Fruit fly (Drosophila melanogaster) whole organism, pupa: ENCODE results near the gene CG14259.

Experiments
- CG10348 ChIP-seq: fragments of 200-800 bp; sonication (Bioruptor generic); IDR thresholded peaks from 2 replicates; pipeline ENCODE4 v1.3.6; 2022; ENCODE audit warnings: missing biosample characterization, missing genetic modification characterization
- CG12605 ChIP-seq: fragments of 200-800 bp; sonication (Bioruptor generic); IDR thresholded peaks from 2 replicates; pipeline ENCODE4 v1.3.6; 2022; ENCODE audit warnings: missing biosample characterization, missing genetic modification characterization
- CG13204 ChIP-seq: fragments of 200-800 bp; sonication (Bioruptor generic); optimal IDR thresholded peaks from 2 replicates; lab custom pipeline; 2018; ENCODE audit warnings: missing biosample characterization, mild to moderate bottlenecking, missing genetic modification characterization, moderate library complexity
- CG14655 ChIP-seq: fragments of 200-800 bp; sonication (Bioruptor generic); optimal IDR thresholded peaks from 3 replicates; lab custom pipeline; 2017; ENCODE audit warnings: mild to moderate bottlenecking, missing biosample characterization, missing genetic modification reagents, missing genetic modification characterization
- CG15710 ChIP-seq: fragments of 200-800 bp; sonication (Bioruptor generic); optimal IDR thresholded peaks from 2 replicates; lab custom pipeline; 2018; ENCODE audit warnings: missing biosample characterization, mild to moderate bottlenecking, missing genetic modification characterization, moderate library complexity
- CG17806 ChIP-seq: fragments of 200-800 bp; sonication (Bioruptor generic); optimal IDR thresholded peaks from 2 replicates; lab custom pipeline; 2018; ENCODE audit warnings: missing biosample characterization, mild to moderate bottlenecking, missing genetic modification characterization, moderate library complexity
- CG32121 ChIP-seq: fragments of 200-800 bp; sonication (Bioruptor generic); IDR thresholded peaks from 2 replicates; pipeline ENCODE4 v1.3.6; 2022; ENCODE audit warnings: missing biosample characterization, missing genetic modification characterization
- CG34367 ChIP-seq: fragments of 200-800 bp; sonication (Bioruptor generic); optimal IDR thresholded peaks from 2 replicates; lab custom pipeline; 2018; ENCODE audit warnings: missing biosample characterization, mild to moderate bottlenecking, missing genetic modification characterization
- CG4496 ChIP-seq: fragments of 200-800 bp; sonication (Bioruptor generic); IDR thresholded peaks from 3 replicates; pipeline ENCODE4 v1.3.6; 2022; ENCODE audit warnings: missing biosample characterization, missing genetic modification characterization
- CG8159 ChIP-seq: fragments of 200-800 bp; sonication (Bioruptor generic); optimal IDR thresholded peaks from 3 replicates; lab custom pipeline; 2018; ENCODE audit warnings: missing biosample characterization, mild to moderate bottlenecking, missing genetic modification characterization, moderate library complexity
- CG8301 ChIP-seq: fragments of 200-800 bp; sonication (Bioruptor generic); optimal IDR thresholded peaks from 2 replicates; lab custom pipeline; 2018; ENCODE audit warnings: missing biosample characterization, mild to moderate bottlenecking, missing genetic modification characterization
- CG9948 ChIP-seq: fragments of 200-800 bp; sonication (Bioruptor generic); optimal IDR thresholded peaks from 2 replicates; lab custom pipeline; 2018; ENCODE audit warnings: missing biosample characterization, mild to moderate bottlenecking, missing genetic modification characterization, moderate library complexity
- D1 ChIP-seq: fragments of 200-800 bp; sonication (Bioruptor generic); optimal IDR thresholded peaks from 2 replicates; lab custom pipeline; 2018; ENCODE audit warnings: missing biosample characterization, mild to moderate bottlenecking, missing genetic modification characterization, moderate library complexity
- EcR ChIP-seq: fragments of 200-800 bp; sonication (Bioruptor generic); optimal IDR thresholded peaks from 3 replicates; lab custom pipeline; 2019; ENCODE audit warnings: missing biosample characterization, missing genetic modification characterization, mild to moderate bottlenecking, moderate library complexity, missing genetic modification reagents
- Ets98B ChIP-seq: fragments of 200-800 bp; sonication (Bioruptor generic); IDR thresholded peaks from 2 replicates; pipeline ENCODE4 v1.3.6; 2022; ENCODE audit warnings: missing biosample characterization, missing genetic modification characterization
- Pif1A ChIP-seq: fragments of 200-800 bp; sonication (Bioruptor generic); optimal IDR thresholded peaks from 3 replicates; lab custom pipeline; 2016; ENCODE audit warnings: missing biosample characterization, missing genetic modification characterization
- Pif1B ChIP-seq: fragments of 200-800 bp; sonication (Bioruptor generic); optimal IDR thresholded peaks from 3 replicates; lab custom pipeline; 2016; ENCODE audit warnings: missing biosample characterization, missing genetic modification characterization
- Snoo ChIP-seq: fragments of 200-800 bp; sonication (Bioruptor generic); optimal IDR thresholded peaks from 3 replicates; lab custom pipeline; 2017; ENCODE audit warnings: missing biosample characterization, mild to moderate bottlenecking, missing genetic modification characterization, inconsistent platforms
- fd96Ca ChIP-seq: fragments of 200-800 bp; sonication (Bioruptor generic); IDR thresholded peaks from 3 replicates; pipeline ENCODE4 v1.3.6; 2022; ENCODE audit warnings: missing biosample characterization, missing genetic modification characterization
- gl ChIP-seq: fragments of 200-800 bp; sonication (Bioruptor generic); optimal IDR thresholded peaks from 2 replicates; lab custom pipeline; 2018; ENCODE audit warnings: missing biosample characterization, mild to moderate bottlenecking, missing genetic modification characterization
- rn ChIP-seq: fragments of 200-800 bp; sonication (Bioruptor generic); IDR thresholded peaks from 2 replicates; pipeline ENCODE4 v1.3.6; 2022; ENCODE audit warnings: missing biosample characterization, missing genetic modification characterization

CG14259 gene

dm6 chr3R:27108111-27108510 lies 13.8 kb downstream of the CG14259 start:
- TF ChIP-seq CG17806 (tag; lab: Kevin White, UChicago): no peak
- no peak for TF ChIP-seq CG8301 (tag; lab: Kevin White, UChicago)
- TF ChIP-seq D1: no peak
- no peak for TF ChIP-seq CG9948 (tag; lab: Kevin White, UChicago)
- no peak for TF ChIP-seq Ets98B (GFP tag; lab: Robert Waterston, UW)
- no peak for TF ChIP-seq CG4496
- TF ChIP-seq EcR: no peak
- TF ChIP-seq CG34367: no peak
- no peak for TF ChIP-seq rn
- no peak for TF ChIP-seq CG32121 (GFP tag; lab: Robert Waterston, UW)
- no peak for TF ChIP-seq CG12605 (GFP tag; lab: Robert Waterston, UW)

- TF ChIP-seq CG17806 (tag; lab: Kevin White, UChicago): no peak
- no peak for TF ChIP-seq rn
- no peak for TF ChIP-seq CG32121 (GFP tag; lab: Robert Waterston, UW)
- TF ChIP-seq gl (tag; lab: Kevin White, UChicago): no peak
- no peak for TF ChIP-seq CG4496
- TF ChIP-seq CG13204 (GFP tag; lab: Kevin White, UChicago): no peak
- no peak for TF ChIP-seq CG10348
- no peak for TF ChIP-seq CG12605 (GFP tag; lab: Robert Waterston, UW)
- no peak for TF ChIP-seq Pif1A (GFP tag; lab: Kevin White, UChicago)
- TF ChIP-seq EcR: no peak
- TF ChIP-seq fd96Ca (GFP tag; lab: Robert Waterston, UW): no peak
- no peak for TF ChIP-seq Snoo (tag; lab: Kevin White, UChicago)
- no peak for TF ChIP-seq CG8301 (tag; lab: Kevin White, UChicago)
- TF ChIP-seq, all 21 proteins: peak for 0
Measured at dm6 chr3R:27109458-27109857, 15.1 kb downstream of the CG14259 start.

DNA sequence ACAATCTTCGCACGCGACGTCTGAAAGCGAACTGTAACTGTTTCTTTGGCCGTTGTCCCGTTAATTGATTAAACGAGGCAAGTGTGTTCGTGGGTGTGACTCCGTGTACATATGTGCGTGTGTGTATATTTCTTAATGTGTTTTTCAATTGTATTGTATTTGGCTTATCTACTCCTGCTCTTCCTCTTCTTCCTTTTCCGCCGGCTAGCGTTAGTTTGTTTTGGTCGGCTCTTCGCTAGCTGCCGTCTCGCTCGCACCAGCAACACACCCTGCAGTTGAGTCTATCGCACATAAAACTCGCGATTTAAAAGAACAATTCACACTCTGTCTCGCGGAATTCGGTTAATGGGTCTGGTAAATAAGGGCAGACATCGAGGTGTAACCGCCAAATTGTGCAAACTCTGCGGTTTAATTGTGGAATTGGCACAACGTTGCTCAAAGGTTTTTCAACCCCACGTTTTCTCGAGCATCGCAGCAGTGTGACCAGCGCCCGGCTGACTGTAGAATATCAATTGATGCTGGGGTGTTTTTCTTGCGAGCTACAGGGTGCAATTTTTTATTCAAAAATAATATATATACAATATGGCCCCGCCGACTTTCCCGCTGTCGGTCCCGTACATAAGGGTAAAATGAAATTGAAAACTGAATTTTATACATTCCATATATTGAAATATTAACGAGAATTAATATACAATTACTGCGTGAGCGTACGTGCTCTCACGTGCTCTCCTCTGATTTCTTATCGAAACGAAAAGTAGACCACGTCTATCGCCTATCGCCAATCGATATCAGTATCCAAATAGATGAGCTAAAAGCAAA lies 17.7 kb downstream of the CG14259 start, which contains the start of the genes gb and CG5815:
TSS of gene gb (minus strand) at position 487 of the 819 bp plus-strand sequence.
TSS of gene CG5815 (plus strand) at position 783 of the 819 bp plus-strand sequence.
- TF ChIP-seq CG32121 (GFP tag; lab: Robert Waterston, UW): peak; percentile 89
- no peak for TF ChIP-seq D1
- peak; percentile 78 for TF ChIP-seq CG8301 (tag; lab: Kevin White, UChicago)
- TF ChIP-seq rn: peak; percentile 72; the same call in 1 of the 2 replicates
- TF ChIP-seq CG14655 (GFP tag; lab: Kevin White, UChicago): no peak
- peak; percentile 96 for TF ChIP-seq fd96Ca (GFP tag; lab: Robert Waterston, UW)
- peak; percentile 80 for TF ChIP-seq CG17806 (tag; lab: Kevin White, UChicago)
- TF ChIP-seq Pif1A (GFP tag; lab: Kevin White, UChicago): no peak
- TF ChIP-seq CG34367: peak; percentile 76
- TF ChIP-seq gl (tag; lab: Kevin White, UChicago): peak; percentile 54
- TF ChIP-seq Snoo (tag; lab: Kevin White, UChicago): peak; percentile 88
- TF ChIP-seq CG12605 (GFP tag; lab: Robert Waterston, UW): peak; percentile 70
- peak; percentile 79 for TF ChIP-seq CG9948 (tag; lab: Kevin White, UChicago)
- no peak for TF ChIP-seq CG8159 (tag; lab: Kevin White, UChicago)
- peak; percentile 84 for TF ChIP-seq CG15710 (tag; lab: Kevin White, UChicago)
- TF ChIP-seq Pif1B (GFP tag; lab: Kevin White, UChicago): no peak
- TF ChIP-seq CG13204 (GFP tag; lab: Kevin White, UChicago): no peak
- TF ChIP-seq CG10348: peak; percentile 53
- TF ChIP-seq EcR: peak; percentile 83
- TF ChIP-seq CG4496: peak; percentile 94
- TF ChIP-seq Ets98B (GFP tag; lab: Robert Waterston, UW): peak; percentile 90
- TF ChIP-seq, all 21 proteins: peak for 15

DNA sequence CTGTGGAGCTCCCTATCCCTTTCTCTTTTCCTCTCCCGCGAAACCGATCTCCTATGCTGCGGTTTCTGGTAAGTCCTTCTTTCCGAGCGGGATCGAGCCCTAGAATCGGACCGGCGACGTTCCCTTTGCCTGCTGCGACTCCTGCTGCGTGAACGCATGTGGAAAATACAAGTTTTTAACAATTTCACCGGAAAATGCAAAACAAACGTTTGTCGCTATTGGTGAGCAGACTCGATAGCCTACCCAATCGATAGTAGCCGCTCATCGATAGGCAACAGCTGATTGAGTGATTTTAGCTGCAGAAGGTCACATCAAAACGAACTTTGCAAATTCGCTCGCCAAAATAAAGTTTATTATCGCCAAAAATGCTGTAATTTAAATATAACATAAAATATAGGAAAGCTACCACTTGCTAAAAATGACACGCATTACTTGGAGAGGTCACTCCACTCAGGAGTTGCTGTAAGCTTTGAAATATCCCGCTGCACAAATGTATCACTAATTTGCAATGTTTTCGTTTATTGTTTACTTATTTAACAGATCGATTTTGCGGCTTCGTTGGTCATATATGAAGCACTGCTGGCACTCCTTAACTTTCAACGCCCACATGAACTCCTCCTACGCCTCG lies 22.2 kb downstream of the CG14259 start, which contains the start of the genes CG6066 and CG5880:
TSS of gene CG6066 (minus strand) at position 243 of the 628 bp plus-strand sequence.
TSS of gene CG5880 (plus strand) at position 281 of the 628 bp plus-strand sequence.
- TF ChIP-seq CG32121 (GFP tag; lab: Robert Waterston, UW) (no peak), CG10348 (no peak), CG8301 (tag; lab: Kevin White, UChicago) (no peak), CG13204 (GFP tag; lab: Kevin White, UChicago) (no peak), CG12605 (GFP tag; lab: Robert Waterston, UW) (no peak), CG14655 (GFP tag; lab: Kevin White, UChicago) (no peak), EcR (no peak), CG4496 (no peak), Pif1B (GFP tag; lab: Kevin White, UChicago) (no peak), D1 (no peak), CG17806 (tag; lab: Kevin White, UChicago) (no peak)

dm6 chr3R:27118346-27118745 lies 24.0 kb downstream of the CG14259 start, which contains the start of gene CG5882:
Gene CG5882, plus strand, starts transcription at chr3R:27118646.
- TF ChIP-seq CG17806 (tag; lab: Kevin White, UChicago): no peak
- no peak for TF ChIP-seq CG15710 (tag; lab: Kevin White, UChicago)
- no peak for TF ChIP-seq fd96Ca (GFP tag; lab: Robert Waterston, UW)
- no peak for TF ChIP-seq CG10348
- TF ChIP-seq D1: no peak
- no peak for TF ChIP-seq gl (tag; lab: Kevin White, UChicago)
- TF ChIP-seq Pif1B (GFP tag; lab: Kevin White, UChicago): no peak
- no peak for TF ChIP-seq rn
- no peak for TF ChIP-seq Ets98B (GFP tag; lab: Robert Waterston, UW)
